Worm (Caenorhabditis elegans): Measurements from ENCODE around the gene spin-2.

- TF ChIP-seq ceh-82 (tag; optimal IDR thresholded peaks at IDR 0.05) (no peak), nhr-11 (tag; optimal IDR thresholded peaks at IDR 0.05) (no peak), unc-62 (GFP tag; optimal IDR thresholded peaks at IDR 0.05) (no peak), ceh-88 (GFP tag; IDR thresholded peaks at IDR 0.05) (no peak), ama-1 (optimal IDR thresholded peaks at IDR 0.05) (no peak), egl-27 (tag; optimal IDR thresholded peaks at IDR 0.05) (no peak), irx-1 (tag; optimal IDR thresholded peaks at IDR 0.05) (no peak), snpc-4 (tag; optimal IDR thresholded peaks at IDR 0.05) (no peak), nhr-19 (GFP tag; conservative IDR thresholded peaks at IDR 0.05) (no peak), hpl-2 (GFP tag; optimal IDR thresholded peaks at IDR 0.05) (no peak), mab-9 (GFP tag; IDR thresholded peaks at IDR 0.05) (no peak), hlh-17 (GFP tag; optimal IDR thresholded peaks at IDR 0.05; ENCODE audit: borderline replicate concordance) (no peak)
Observed at ce11 chrIV:13107359-13107758, 20.6 kb downstream of the spin-2 start, which contains the start of gene B0564.2.

Measured in whole organism, L1 larva.